Fruit fly (Drosophila melanogaster) whole organism, embryonic: ENCODE measurements around the gene Gnpat.
A peak's percentile ranks its signal among the peaks of the same experiment; 100 is the strongest.

ENCODE experiments used
- Abd-B ChIP-seq: fragments of 200-800 bp; sonication (Bioruptor generic); optimal IDR thresholded peaks from 2 replicates; lab custom pipeline; 2018; ENCODE audit warnings: missing biosample characterization, mild to moderate bottlenecking, missing genetic modification characterization, moderate library complexity
- Ada2b ChIP-seq: fragments of 200-800 bp; sonication (Bioruptor generic); IDR thresholded peaks from 2 replicates; pipeline ENCODE4 v1.3.6; 2022; ENCODE audit warnings: missing biosample characterization, missing genetic modification characterization
- Antp ChIP-seq: fragments of 200-800 bp; sonication (Bioruptor generic); optimal IDR thresholded peaks from 3 replicates; lab custom pipeline; 2016; ENCODE audit warnings: missing biosample characterization, missing genetic modification characterization
- Blimp-1 ChIP-seq: fragments of 200-800 bp; sonication (Bioruptor generic); optimal IDR thresholded peaks from 3 replicates; lab custom pipeline; 2018; ENCODE audit warnings: missing biosample characterization, missing genetic modification characterization, mild to moderate bottlenecking, moderate library complexity, missing genetic modification reagents
- CG11085 ChIP-seq: fragments of 200-800 bp; sonication (Bioruptor generic); IDR thresholded peaks from 2 replicates; pipeline ENCODE4 v1.3.6; 2022; ENCODE audit warnings: missing biosample characterization, missing genetic modification characterization
- CG11696 ChIP-seq: fragments of 200-800 bp; sonication (Bioruptor generic); IDR thresholded peaks from 2 replicates; pipeline ENCODE4 v1.3.6; 2022; ENCODE audit warnings: missing biosample characterization, missing genetic modification characterization
- CG15011 ChIP-seq: fragments of 200-800 bp; sonication (Bioruptor generic); optimal IDR thresholded peaks from 3 replicates; lab custom pipeline; 2018; ENCODE audit warnings: missing biosample characterization, mild to moderate bottlenecking, missing genetic modification characterization
- CG17612 ChIP-seq: fragments of 200-800 bp; sonication (Bioruptor generic); IDR thresholded peaks from 2 replicates; pipeline ENCODE4 v1.3.6; 2022; ENCODE audit warnings: missing biosample characterization, missing genetic modification characterization
- CG1792 ChIP-seq: fragments of 200-800 bp; sonication (Bioruptor generic); optimal IDR thresholded peaks from 2 replicates; lab custom pipeline; 2016; ENCODE audit warnings: missing biosample characterization, missing genetic modification characterization
- CG18599 ChIP-seq: fragments of 200-800 bp; sonication (Bioruptor generic); optimal IDR thresholded peaks from 3 replicates; lab custom pipeline; 2017; ENCODE audit warnings: missing biosample characterization, missing genetic modification characterization, mild to moderate bottlenecking, moderate library complexity, missing genetic modification reagents
- CG4360 ChIP-seq: fragments of 200-800 bp; sonication (Bioruptor generic); IDR thresholded peaks from 2 replicates; pipeline ENCODE4 v1.3.6; 2022; ENCODE audit warnings: missing biosample characterization, missing genetic modification characterization
- CG4424 ChIP-seq: fragments of 200-800 bp; sonication (Bioruptor generic); optimal IDR thresholded peaks from 3 replicates; lab custom pipeline; 2016; ENCODE audit warnings: missing biosample characterization, missing genetic modification characterization
- CG6854 ChIP-seq: fragments of 200-800 bp; sonication (Bioruptor generic); optimal IDR thresholded peaks from 3 replicates; lab custom pipeline; 2017; ENCODE audit warnings: missing biosample characterization, mild to moderate bottlenecking, missing genetic modification characterization
- CG8290 ChIP-seq, 3 experiments: fragments of 200-800 bp; sonication (Bioruptor generic); optimal IDR thresholded peaks; 2 replicates each; lab custom pipeline; 2016 to 2019; ENCODE audit warnings: missing biosample characterization in 3 of 3, missing genetic modification characterization in 3 of 3, mild to moderate bottlenecking in 2 of 3, moderate library complexity in 1 of 3
- CTCF ChIP-seq: fragments of 200-800 bp; sonication (Bioruptor generic); optimal IDR thresholded peaks from 2 replicates; lab custom pipeline; 2017; ENCODE audit warnings: missing biosample characterization, mild to moderate bottlenecking, missing genetic modification characterization, moderate library complexity
- Drgx ChIP-seq: fragments of 200-800 bp; sonication (Bioruptor generic); IDR thresholded peaks from 2 replicates; pipeline ENCODE4 v1.3.6; 2022; ENCODE audit warnings: missing biosample characterization, missing genetic modification characterization
- Gug ChIP-seq: fragments of 200-800 bp; sonication (Bioruptor generic); IDR thresholded peaks from 4 replicates; pipeline ENCODE4 v1.3.6; 2022; ENCODE audit warnings: missing biosample characterization, missing genetic modification characterization
- HLH4C ChIP-seq: fragments of 200-800 bp; sonication (Bioruptor generic); IDR thresholded peaks from 3 replicates; pipeline ENCODE4 v1.3.6; 2022; ENCODE audit warnings: missing biosample characterization, missing genetic modification characterization; ENCODE audit not compliant: partially characterized antibody
- Mad ChIP-seq: fragments of 200-800 bp; sonication (Bioruptor generic); optimal IDR thresholded peaks from 2 replicates; lab custom pipeline; 2016; ENCODE audit warnings: missing biosample characterization, missing genetic modification characterization
- Myb ChIP-seq: fragments of 200-800 bp; sonication (Bioruptor generic); optimal IDR thresholded peaks from 2 replicates; lab custom pipeline; 2016; ENCODE audit warnings: missing biosample characterization, missing genetic modification characterization
- Sry-δ ChIP-seq: fragments of 200-800 bp; sonication (Bioruptor generic); optimal IDR thresholded peaks from 2 replicates; lab custom pipeline; 2016; ENCODE audit warnings: missing biosample characterization, missing genetic modification characterization
- Xbp1 ChIP-seq: fragments of 200-800 bp; sonication (Bioruptor generic); optimal IDR thresholded peaks from 3 replicates; lab custom pipeline; 2016; ENCODE audit warnings: missing biosample characterization, mild to moderate bottlenecking, missing genetic modification characterization
- dysf ChIP-seq: fragments of 200-800 bp; sonication (Bioruptor generic); IDR thresholded peaks from 3 replicates; pipeline ENCODE4 v1.3.6; 2022; ENCODE audit warnings: missing biosample characterization, missing genetic modification characterization
- exex ChIP-seq: fragments of 200-800 bp; sonication (Bioruptor generic); optimal IDR thresholded peaks from 4 replicates; lab custom pipeline; 2018; ENCODE audit warnings: missing biosample characterization, mild to moderate bottlenecking, missing genetic modification characterization, moderate library complexity
- grn ChIP-seq: fragments of 200-800 bp; sonication (Bioruptor generic); optimal IDR thresholded peaks from 3 replicates; lab custom pipeline; 2017; ENCODE audit warnings: missing biosample characterization, missing genetic modification characterization
- gsb ChIP-seq: fragments of 200-800 bp; sonication (Bioruptor generic); IDR thresholded peaks from 2 replicates; pipeline ENCODE4 v1.3.6; 2022; ENCODE audit warnings: missing biosample characterization, missing genetic modification characterization
- hkb ChIP-seq, 2 experiments: fragments of 200-800 bp in 1 of 2; fragments of >200 bp in 1 of 2; sonication (Bioruptor generic) in 1 of 2; IDR thresholded peaks in 1 of 2; optimal IDR thresholded peaks in 1 of 2; 2 replicates each; pipeline versions ENCODE4 v1.3.6 to Lab custom; 2017 to 2022; ENCODE audit warnings: missing biosample characterization in 1 of 2, missing genetic modification characterization in 1 of 2
- ind ChIP-seq: fragments of 200-800 bp; sonication (Bioruptor generic); optimal IDR thresholded peaks from 3 replicates; lab custom pipeline; 2016; ENCODE audit warnings: missing biosample characterization, missing genetic modification characterization
- ken ChIP-seq: fragments of 200-800 bp; sonication (Bioruptor generic); IDR thresholded peaks from 3 replicates; pipeline ENCODE4 v1.3.6; 2022; ENCODE audit warnings: missing biosample characterization, missing genetic modification characterization
- knrl ChIP-seq: fragments of 200-800 bp; sonication (Bioruptor generic); IDR thresholded peaks from 3 replicates; pipeline ENCODE4 v1.3.6; 2022; ENCODE audit warnings: missing biosample characterization, missing genetic modification characterization; ENCODE audit not compliant: partially characterized antibody
- lov ChIP-seq, 2 experiments: fragments of 200-800 bp in 1 of 2; fragments of >200 bp in 1 of 2; sonication (Bioruptor generic) in 1 of 2; IDR thresholded peaks in 1 of 2; optimal IDR thresholded peaks in 1 of 2; 2 replicates in 1 of 2; 3 replicates in 1 of 2; pipeline versions ENCODE4 v1.3.6 to Lab custom; 2017 to 2022; ENCODE audit warnings: missing biosample characterization in 1 of 2, missing genetic modification characterization in 1 of 2
- mld ChIP-seq: fragments of 200-800 bp; sonication (Bioruptor generic); IDR thresholded peaks from 3 replicates; pipeline ENCODE4 v1.3.6; 2022; ENCODE audit warnings: missing biosample characterization, missing genetic modification characterization; ENCODE audit not compliant: partially characterized antibody
- nau ChIP-seq: fragments of 200-800 bp; sonication (Bioruptor generic); optimal IDR thresholded peaks from 3 replicates; lab custom pipeline; 2017; ENCODE audit warnings: missing biosample characterization, mild to moderate bottlenecking, missing genetic modification characterization, missing genetic modification reagents
- nom ChIP-seq: fragments of 200-800 bp; sonication (Bioruptor generic); optimal IDR thresholded peaks from 2 replicates; lab custom pipeline; 2017; ENCODE audit warnings: missing biosample characterization, missing genetic modification characterization, mild to moderate bottlenecking, moderate library complexity, missing genetic modification reagents
- pan ChIP-seq, 4 experiments: fragments of >200 bp in 3 of 4; fragments of 200-800 bp in 1 of 4; sonication (Bioruptor generic) in 1 of 4; optimal IDR thresholded peaks in 3 of 4; IDR thresholded peaks in 1 of 4; 2 replicates each; pipeline versions ENCODE4 v1.3.6 to Lab custom; 2017 to 2022; ENCODE audit warnings: missing biosample characterization in 2 of 4, missing genetic modification characterization in 2 of 4, mixed read lengths in 1 of 4
- pb ChIP-seq: fragments of 200-800 bp; sonication (Bioruptor generic); optimal IDR thresholded peaks from 3 replicates; lab custom pipeline; 2016; ENCODE audit warnings: missing biosample characterization, missing genetic modification characterization
- peb ChIP-seq: fragments of 200-800 bp; sonication (Bioruptor generic); IDR thresholded peaks from 2 replicates; pipeline ENCODE4 v1.3.6; 2022; ENCODE audit warnings: missing biosample characterization, missing genetic modification characterization
- phol ChIP-seq: fragments of 200-800 bp; sonication (Bioruptor generic); optimal IDR thresholded peaks from 3 replicates; lab custom pipeline; 2018; ENCODE audit warnings: missing biosample characterization, mild to moderate bottlenecking, missing genetic modification characterization, moderate library complexity
- pros ChIP-seq: fragments of 200-800 bp; sonication (Bioruptor generic); optimal IDR thresholded peaks from 3 replicates; lab custom pipeline; 2019; ENCODE audit warnings: missing biosample characterization, mild to moderate bottlenecking, missing genetic modification characterization, moderate library complexity
- psq ChIP-seq: fragments of 200-800 bp; sonication (Bioruptor generic); optimal IDR thresholded peaks from 2 replicates; lab custom pipeline; 2017; ENCODE audit warnings: missing biosample characterization, missing genetic modification characterization
- salm ChIP-seq: fragments of 200-800 bp; sonication (Bioruptor generic); optimal IDR thresholded peaks from 2 replicates; lab custom pipeline; 2018; ENCODE audit warnings: missing biosample characterization, mild to moderate bottlenecking, missing genetic modification characterization
- sc ChIP-seq, 3 experiments: fragments of >200 bp in 2 of 3; fragments of 200-800 bp in 1 of 3; sonication (Bioruptor generic) in 1 of 3; optimal IDR thresholded peaks; 2 replicates in 2 of 3; 3 replicates in 1 of 3; lab custom pipeline; 2017; ENCODE audit warnings: mild to moderate bottlenecking in 1 of 3, missing biosample characterization in 1 of 3, missing genetic modification characterization in 1 of 3, missing genetic modification reagents in 1 of 3
- sim ChIP-seq: fragments of 200-800 bp; sonication (Bioruptor generic); IDR thresholded peaks from 2 replicates; pipeline ENCODE4 v1.3.6; 2022; ENCODE audit warnings: missing biosample characterization, missing genetic modification characterization
- tgo ChIP-seq: fragments of 200-800 bp; sonication (Bioruptor generic); IDR thresholded peaks from 3 replicates; pipeline ENCODE4 v1.3.6; 2022; ENCODE audit warnings: missing biosample characterization, missing genetic modification characterization
- unpg ChIP-seq: fragments of 200-800 bp; sonication (Bioruptor generic); optimal IDR thresholded peaks from 3 replicates; lab custom pipeline; 2018; ENCODE audit warnings: missing biosample characterization, mild to moderate bottlenecking, missing genetic modification characterization, moderate library complexity
- vnd ChIP-seq: fragments of 200-800 bp; sonication (Bioruptor generic); IDR thresholded peaks from 3 replicates; pipeline ENCODE4 v1.3.6; 2022; ENCODE audit warnings: missing biosample characterization, missing genetic modification characterization; ENCODE audit not compliant: partially characterized antibody
- vvl ChIP-seq: fragments of 200-800 bp; sonication (Bioruptor generic); IDR thresholded peaks from 2 replicates; pipeline ENCODE4 v1.3.6; 2022; ENCODE audit warnings: missing biosample characterization, missing genetic modification characterization

Gene Gnpat

DNA sequence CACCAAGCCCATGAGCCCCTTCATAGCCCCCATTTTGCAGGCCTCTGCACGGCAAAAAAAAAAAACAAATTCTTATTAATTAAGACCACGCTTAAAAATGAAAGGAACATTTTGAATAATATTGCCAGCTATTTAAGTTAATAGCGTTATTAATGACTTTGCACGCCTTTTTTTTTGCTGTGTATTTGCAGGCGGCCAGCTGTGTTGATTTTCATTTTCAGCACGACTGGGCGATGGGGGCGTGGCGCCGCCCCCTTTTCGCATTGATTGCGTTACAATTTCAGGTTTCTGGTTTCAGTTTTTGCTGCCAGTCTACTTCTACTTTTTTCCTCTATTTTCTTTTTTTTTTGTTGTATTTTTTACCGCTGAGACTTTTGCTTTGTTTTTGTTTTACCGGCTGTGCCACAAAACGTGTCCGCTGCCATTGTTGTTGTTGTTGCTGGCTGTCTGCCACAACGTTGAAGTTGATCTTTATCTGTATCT lies 41.2 kb upstream of the Gnpat start (continued):
- peak; percentile 67 for TF ChIP-seq Ada2b (GFP tag; lab: Robert Waterston, UW)
- no peak for TF ChIP-seq HLH4C
- TF ChIP-seq CG4360: peak; percentile 49; the same call in 1 of the 2 replicates
- peak; percentile 51; the same call in 1 of the 3 replicates for TF ChIP-seq tgo (GFP tag; lab: Robert Waterston, UW)
- TF ChIP-seq unpg (GFP tag; lab: Kevin White, UChicago): peak; percentile 43
- TF ChIP-seq Myb (GFP tag; lab: Kevin White, UChicago): peak; percentile 1
- TF ChIP-seq psq (GFP tag; lab: Kevin White, UChicago): no peak
- no peak for TF ChIP-seq CG6854 (GFP tag; lab: Kevin White, UChicago)
- TF ChIP-seq sim (GFP tag; lab: Robert Waterston, UW): peak; percentile 35; the same call in 1 of the 2 replicates
- TF ChIP-seq dysf (GFP tag; lab: Robert Waterston, UW): peak; percentile 71
- peak; percentile 94 for TF ChIP-seq Drgx (GFP tag; lab: Robert Waterston, UW)
- peak; percentile 32 for TF ChIP-seq nau (GFP tag; lab: Kevin White, UChicago)
- TF ChIP-seq ken (GFP tag; lab: Robert Waterston, UW): peak; percentile 57; the same call in 1 of the 3 replicates
- TF ChIP-seq gsb: 0 out of 2 replicates have a peak, but pooled peaks have one; percentile 11
- TF ChIP-seq CG11696 (GFP tag; lab: Robert Waterston, UW): peak; percentile 45; the same call in 1 of the 2 replicates
- peak; percentile 70; the same call in 1 of the 2 replicates for TF ChIP-seq vvl (GFP tag; lab: Robert Waterston, UW)
- TF ChIP-seq CG17612: peak; percentile 8; the same call in 1 of the 2 replicates
- peak; percentile 1 for TF ChIP-seq CG15011
- TF ChIP-seq CTCF (GFP tag; lab: Kevin White, UChicago): no peak
- 0 out of 2 replicates have a peak, but pooled peaks have one; percentile 29 for TF ChIP-seq CG11085 (GFP tag; lab: Robert Waterston, UW)
- no peak for TF ChIP-seq CG8290 (GFP tag; optimal IDR thresholded peaks at IDR 0.05; lab: Kevin White, UChicago)
- peak in 1 of 2 experiments; percentile 1 for TF ChIP-seq CG8290 (tag; optimal IDR thresholded peaks at IDR 0.05; lab: Kevin White, UChicago)
- no peak for TF ChIP-seq pan (optimal IDR thresholded peaks at IDR 0.05; lab: Kevin White, UChicago)
- TF ChIP-seq pan (GFP tag; optimal IDR thresholded peaks at IDR 0.05 in 1 of 2, IDR thresholded peaks at IDR 0.05 in 1 of 2): peak in 1 of 2 experiments; percentile 71
- peak; percentile 46 for TF ChIP-seq CG18599 (GFP tag; lab: Kevin White, UChicago)
- TF ChIP-seq salm (tag; lab: Kevin White, UChicago): no peak
- no peak for TF ChIP-seq mld (GFP tag; lab: Robert Waterston, UW)
- peak; percentile 50 for TF ChIP-seq ind (GFP tag; lab: Kevin White, UChicago)
- TF ChIP-seq CG4424 (GFP tag; lab: Kevin White, UChicago): peak; percentile 33
- TF ChIP-seq lov (optimal IDR thresholded peaks at IDR 0.05; lab: Kevin White, UChicago): no peak
- peak; percentile 38; the same call in 1 of the 3 replicates for TF ChIP-seq lov (GFP tag; IDR thresholded peaks at IDR 0.05; lab: Robert Waterston, UW)
- no peak for TF ChIP-seq hkb (optimal IDR thresholded peaks at IDR 0.05; lab: Kevin White, UChicago)
- TF ChIP-seq hkb (GFP tag; IDR thresholded peaks at IDR 0.05; lab: Robert Waterston, UW): peak; percentile 75
- TF ChIP-seq CG1792 (GFP tag; lab: Kevin White, UChicago): peak; percentile 11
- peak; percentile 5 for TF ChIP-seq Sry-δ (GFP tag; lab: Kevin White, UChicago)
- TF ChIP-seq Xbp1 (GFP tag; lab: Kevin White, UChicago): peak; percentile 37
- no peak for TF ChIP-seq pros (GFP tag; lab: Kevin White, UChicago)
- TF ChIP-seq Abd-B (GFP tag; lab: Kevin White, UChicago): peak; percentile 13
- peak; percentile 26 for TF ChIP-seq phol (tag; lab: Kevin White, UChicago)
- no peak for TF ChIP-seq sc (optimal IDR thresholded peaks at IDR 0.05; lab: Kevin White, UChicago)
- TF ChIP-seq sc (GFP tag; optimal IDR thresholded peaks at IDR 0.05; lab: Kevin White, UChicago): no peak
- no peak for TF ChIP-seq Mad (GFP tag; lab: Kevin White, UChicago)
- TF ChIP-seq exex (tag; lab: Kevin White, UChicago): no peak
- peak; percentile 30 for TF ChIP-seq Blimp-1 (GFP tag; lab: Kevin White, UChicago)
- TF ChIP-seq knrl (GFP tag; lab: Robert Waterston, UW): no peak
- TF ChIP-seq Antp (GFP tag; lab: Kevin White, UChicago): peak; percentile 47
- peak; percentile 8 for TF ChIP-seq pb (GFP tag; lab: Kevin White, UChicago)
- 0 out of 2 replicates have a peak, but pooled peaks have one; percentile 6 for TF ChIP-seq peb (GFP tag; lab: Robert Waterston, UW)
- peak; percentile 35 for TF ChIP-seq grn (GFP tag; lab: Kevin White, UChicago)
- TF ChIP-seq nom (GFP tag; lab: Kevin White, UChicago): peak; percentile 98
- peak; percentile 42; the same call in 3 of the 4 replicates for TF ChIP-seq Gug (GFP tag; lab: Robert Waterston, UW)
- TF ChIP-seq vnd (GFP tag; lab: Robert Waterston, UW): no peak
